Worm (Caenorhabditis elegans): ENCODE results near the gene klp-18.
A peak's percentile ranks its signal among the peaks of the same experiment; 100 is the strongest.

DNA sequence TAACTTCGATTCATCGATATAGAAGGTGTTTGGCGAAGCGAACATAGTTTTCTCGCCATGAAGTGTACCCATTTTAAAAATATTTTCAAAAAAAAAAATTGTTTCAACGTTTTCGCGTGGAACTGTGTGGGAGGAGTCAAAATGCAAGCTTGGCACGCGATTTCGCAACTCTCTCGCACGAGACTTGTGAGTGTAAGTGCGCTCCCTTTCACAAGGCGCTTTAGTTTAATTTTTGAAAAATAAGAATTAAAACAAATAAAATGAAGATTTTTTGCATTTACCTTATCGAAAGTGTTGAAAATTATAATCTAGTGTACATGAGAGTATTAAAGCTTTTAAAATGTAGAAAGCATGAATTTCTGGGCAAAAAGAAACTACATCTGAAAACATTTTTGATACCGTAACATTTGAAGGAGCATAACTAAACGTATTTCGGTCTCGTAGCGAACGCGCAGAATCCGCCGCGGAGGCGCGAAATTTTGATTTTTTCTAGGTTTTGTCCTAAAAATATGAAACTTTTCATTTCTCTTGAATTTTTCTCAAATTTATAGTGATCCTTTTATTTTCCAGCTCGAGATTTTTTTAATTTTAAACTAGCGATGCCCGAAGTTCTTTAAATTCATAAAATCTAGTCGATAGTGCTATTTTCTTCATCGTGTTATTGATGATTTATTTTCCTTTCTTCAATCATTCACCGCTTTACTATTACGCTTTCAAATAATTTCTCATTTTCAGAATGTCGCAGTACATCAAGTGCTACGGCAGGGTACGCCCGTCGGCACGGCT, at the start of gene klp-18, which contains the start of gene cogc-2:
- TF ChIP-seq unc-62 (GFP tag; optimal IDR thresholded peaks at IDR 0.05) = no peak
- no peak for TF ChIP-seq ama-1 (optimal IDR thresholded peaks at IDR 0.05)
- TF ChIP-seq ztf-4 (tag; optimal IDR thresholded peaks at IDR 0.05) = peak; percentile 62
- TF ChIP-seq nhr-19 (GFP tag; conservative IDR thresholded peaks at IDR 0.05) = peak; percentile 90
